Fruit fly (Drosophila melanogaster): ENCODE data around the gene Ddr.

dm6 chr2L:6239286-6239685 lies 13.6 kb upstream of the Ddr start:
- TF ChIP-seq CG8159 (tag; optimal IDR thresholded peaks at IDR 0.05) (no peak), Snoo (tag; optimal IDR thresholded peaks at IDR 0.05) (no peak), Ets98B (GFP tag; IDR thresholded peaks at IDR 0.05) (no peak), EcR (GFP tag; optimal IDR thresholded peaks at IDR 0.05) (no peak), Pif1B (GFP tag; optimal IDR thresholded peaks at IDR 0.05) (no peak)

Measured in whole organism, pupa.